Worm (Caenorhabditis elegans) whole organism, young adult: ENCODE results near the gene W03C9.2.

ENCODE experiments used
- B0019.2 ChIP-seq: fragments of 200-800 bp; sonication (Bioruptor generic); conservative IDR thresholded peaks from 2 replicates; pipeline ENCODE4 v1.3.6; 2022; ENCODE audit warnings: missing genetic modification reagents, missing genetic modification characterization, missing compliant biosample characterization
- B0035.1 ChIP-seq: sonication (generic microtip); optimal IDR thresholded peaks from 2 replicates; lab custom pipeline; 2016; ENCODE audit warnings: missing genetic modification characterization, mild to moderate bottlenecking, missing compliant biosample characterization, missing genotype, missing genetic modification reagents
- D2030.7 ChIP-seq: fragments of 200-800 bp; sonication (Bioruptor generic); IDR thresholded peaks from 2 replicates; pipeline ENCODE4 v1.3.6; 2022; ENCODE audit warnings: missing genetic modification reagents, missing genetic modification characterization, missing compliant biosample characterization
- F33H1.4 ChIP-seq: fragments of 200-800 bp; sonication (Bioruptor generic); IDR thresholded peaks from 2 replicates; pipeline ENCODE4 v1.3.6; 2022; ENCODE audit warnings: missing genetic modification reagents, missing genetic modification characterization, missing compliant biosample characterization
- F39B2.1 ChIP-seq: fragments of 200-800 bp; sonication (Bioruptor generic); IDR thresholded peaks from 2 replicates; pipeline ENCODE4 v1.3.6; 2022; ENCODE audit warnings: missing genetic modification reagents, missing genetic modification characterization, missing compliant biosample characterization
- F49E8.2 ChIP-seq: sonication (generic microtip); optimal IDR thresholded peaks from 3 replicates; lab custom pipeline; 2017; ENCODE audit warnings: missing genetic modification characterization, mild to moderate bottlenecking, missing compliant biosample characterization, antibody characterized with exemption, moderate library complexity; ENCODE audit not compliant: insufficient read depth
- F52B5.7 ChIP-seq: sonication (generic microtip); optimal IDR thresholded peaks from 2 replicates; lab custom pipeline; 2016; ENCODE audit warnings: mild to moderate bottlenecking, missing genetic modification characterization, missing compliant biosample characterization
- F57A8.1 ChIP-seq: fragments of 200-800 bp; sonication (Bioruptor generic); optimal IDR thresholded peaks from 2 replicates; lab custom pipeline; 2018; ENCODE audit warnings: mild to moderate bottlenecking, missing genetic modification characterization, moderate library complexity, missing compliant biosample characterization
- Y53F4B.3 ChIP-seq: fragments of 200-800 bp; sonication (Bioruptor generic); IDR thresholded peaks from 2 replicates; pipeline ENCODE4 v1.3.6; 2022; ENCODE audit warnings: missing genetic modification reagents, missing genetic modification characterization, missing compliant biosample characterization
- Y79H2A.3 ChIP-seq: fragments of 200-800 bp; sonication (Bioruptor generic); conservative IDR thresholded peaks from 2 replicates; pipeline ENCODE4 v1.3.6; 2022; ENCODE audit warnings: missing genetic modification reagents, missing genetic modification characterization, missing compliant biosample characterization
- akir-1 ChIP-seq: fragments of 200-800 bp; sonication (Bioruptor generic); optimal IDR thresholded peaks from 2 replicates; lab custom pipeline; 2018; ENCODE audit warnings: mild to moderate bottlenecking, missing genetic modification characterization, moderate library complexity, missing compliant biosample characterization
- ama-1 ChIP-seq, 3 experiments: fragments of 150-350 bp in 1 of 3; sonication (generic microtip) in 2 of 3; optimal IDR thresholded peaks; 2 replicates each; lab custom pipeline; 2014 to 2018; ENCODE audit warnings: missing biosample characterization in 2 of 3, missing genetic modification characterization in 2 of 3, missing genetic modification reagents in 2 of 3
- aptf-2 ChIP-seq: fragments of 200-800 bp; sonication (Bioruptor generic); conservative IDR thresholded peaks from 2 replicates; pipeline ENCODE4 v1.3.6; 2022; ENCODE audit warnings: missing genetic modification reagents, missing genetic modification characterization, missing compliant biosample characterization
- atf-7 ChIP-seq: sonication (generic microtip); optimal IDR thresholded peaks from 2 replicates; lab custom pipeline; 2017; ENCODE audit warnings: mild to moderate bottlenecking, missing genetic modification characterization, missing compliant biosample characterization
- athp-1 ChIP-seq: sonication (generic microtip); optimal IDR thresholded peaks from 2 replicates; lab custom pipeline; 2017; ENCODE audit warnings: mild to moderate bottlenecking, missing genetic modification characterization, missing compliant biosample characterization
- bed-2 ChIP-seq: fragments of 200-800 bp; sonication (Bioruptor generic); IDR thresholded peaks from 2 replicates; pipeline ENCODE4 v1.3.6; 2022; ENCODE audit warnings: missing genetic modification reagents, missing genetic modification characterization, missing compliant biosample characterization
- cebp-2 ChIP-seq: fragments of 200-800 bp; sonication (Bioruptor generic); IDR thresholded peaks from 2 replicates; pipeline ENCODE4 v1.3.6; 2022; ENCODE audit warnings: missing genetic modification characterization, missing compliant biosample characterization
- ceh-100 ChIP-seq: fragments of 200-800 bp; sonication (Bioruptor generic); IDR thresholded peaks from 2 replicates; pipeline ENCODE4 v1.3.6; 2022; ENCODE audit warnings: missing genetic modification reagents, missing genetic modification characterization, missing compliant biosample characterization
- ceh-27 ChIP-seq: fragments of 200-800 bp; sonication (Bioruptor generic); optimal IDR thresholded peaks from 2 replicates; lab custom pipeline; 2018; ENCODE audit warnings: mild to moderate bottlenecking, missing genetic modification characterization, moderate library complexity, missing compliant biosample characterization
- ceh-40 ChIP-seq: fragments of 200-800 bp; sonication (Bioruptor generic); IDR thresholded peaks from 2 replicates; pipeline ENCODE4 v1.3.6; 2022; ENCODE audit warnings: missing genetic modification characterization, missing compliant biosample characterization
- ceh-79 ChIP-seq: sonication (generic microtip); optimal IDR thresholded peaks from 2 replicates; lab custom pipeline; 2017; ENCODE audit warnings: mild to moderate bottlenecking, missing genetic modification characterization, missing compliant biosample characterization
- chd-7 ChIP-seq: sonication (generic microtip); optimal IDR thresholded peaks from 2 replicates; lab custom pipeline; 2016; ENCODE audit warnings: mild to moderate bottlenecking, missing genetic modification characterization, moderate library complexity, missing compliant biosample characterization
- dox-1 ChIP-seq: fragments of 200-800 bp; sonication (Bioruptor generic); IDR thresholded peaks from 2 replicates; pipeline ENCODE4 v1.3.6; 2022; ENCODE audit warnings: missing genetic modification reagents, missing genetic modification characterization, missing compliant biosample characterization
- dpff-1 ChIP-seq: sonication (generic microtip); optimal IDR thresholded peaks from 2 replicates; lab custom pipeline; 2017; ENCODE audit warnings: mild to moderate bottlenecking, missing genetic modification characterization, missing compliant biosample characterization
- dpl-1 ChIP-seq: fragments of 150-350 bp; optimal IDR thresholded peaks from 2 replicates; lab custom pipeline; 2014; ENCODE audit warnings: missing biosample characterization, missing genetic modification reagents, missing genetic modification characterization
- ets-4 ChIP-seq: fragments of 200-800 bp; sonication (Bioruptor generic); optimal IDR thresholded peaks from 2 replicates; lab custom pipeline; 2018; ENCODE audit warnings: mild to moderate bottlenecking, missing genetic modification characterization, missing compliant biosample characterization
- hlh-12 ChIP-seq: sonication (generic microtip); optimal IDR thresholded peaks from 2 replicates; lab custom pipeline; 2016; ENCODE audit warnings: missing genetic modification characterization, missing compliant biosample characterization
- hrde-1 ChIP-seq: sonication (generic microtip); optimal IDR thresholded peaks from 2 replicates; lab custom pipeline; 2016; ENCODE audit warnings: missing genetic modification characterization, mild to moderate bottlenecking, missing compliant biosample characterization, moderate library complexity, missing genotype, missing genetic modification reagents, borderline replicate concordance
- lin-54 ChIP-seq: fragments of 200-800 bp; sonication (Bioruptor generic); optimal IDR thresholded peaks from 2 replicates; lab custom pipeline; 2018; ENCODE audit warnings: mild to moderate bottlenecking, missing genetic modification characterization, missing compliant biosample characterization
- lsl-1 ChIP-seq: fragments of 200-800 bp; sonication (Bioruptor generic); optimal IDR thresholded peaks from 2 replicates; lab custom pipeline; 2018; ENCODE audit warnings: mild to moderate bottlenecking, missing genetic modification characterization, moderate library complexity, missing compliant biosample characterization
- lsy-27 ChIP-seq: sonication (generic microtip); optimal IDR thresholded peaks from 2 replicates; lab custom pipeline; 2017; ENCODE audit warnings: missing genetic modification characterization, mild to moderate bottlenecking, missing compliant biosample characterization, antibody characterized with exemption, missing genotype, borderline replicate concordance; ENCODE audit not compliant: insufficient read depth
- madf-3 ChIP-seq: fragments of 200-800 bp; sonication (Bioruptor generic); IDR thresholded peaks from 2 replicates; pipeline ENCODE4 v1.3.6; 2022; ENCODE audit warnings: missing genetic modification reagents, missing genetic modification characterization, missing compliant biosample characterization
- mcd-1 ChIP-seq: fragments of 200-800 bp; sonication (Bioruptor generic); IDR thresholded peaks from 2 replicates; pipeline ENCODE4 v1.3.6; 2022; ENCODE audit warnings: missing genetic modification reagents, missing genetic modification characterization, missing compliant biosample characterization
- nfya-1 ChIP-seq: sonication (generic microtip); optimal IDR thresholded peaks from 2 replicates; lab custom pipeline; 2017; ENCODE audit warnings: antibody characterized with exemption, missing compliant biosample characterization, missing genetic modification characterization, borderline replicate concordance; ENCODE audit not compliant: insufficient read depth
- nhr-120 ChIP-seq: fragments of 200-800 bp; sonication (Bioruptor generic); IDR thresholded peaks from 2 replicates; pipeline ENCODE4 v1.3.6; 2022; ENCODE audit warnings: missing genetic modification characterization, missing compliant biosample characterization
- nhr-80 ChIP-seq: sonication (generic microtip); optimal IDR thresholded peaks from 2 replicates; lab custom pipeline; 2016; ENCODE audit warnings: missing genetic modification characterization, missing compliant biosample characterization
- rcor-1 ChIP-seq: fragments of 200-800 bp; sonication (Bioruptor generic); IDR thresholded peaks from 2 replicates; pipeline ENCODE4 v1.3.6; 2022; ENCODE audit warnings: missing genetic modification reagents, missing genetic modification characterization, missing compliant biosample characterization
- snpc-1.3 ChIP-seq: sonication (generic microtip); optimal IDR thresholded peaks from 2 replicates; lab custom pipeline; 2017; ENCODE audit warnings: missing genetic modification characterization, mild to moderate bottlenecking, missing compliant biosample characterization, antibody characterized with exemption, moderate library complexity, missing genotype, missing genetic modification reagents; ENCODE audit not compliant: insufficient read depth
- unc-130 ChIP-seq: sonication (generic microtip); optimal IDR thresholded peaks from 2 replicates; lab custom pipeline; 2016; ENCODE audit warnings: missing genetic modification reagents, missing genetic modification characterization, missing compliant biosample characterization
- unc-62 ChIP-seq: fragments of 150-350 bp; optimal IDR thresholded peaks from 2 replicates; lab custom pipeline; 2014; ENCODE audit warnings: missing biosample characterization, missing genetic modification reagents, missing genetic modification characterization
- xnd-1 ChIP-seq: sonication (generic microtip); optimal IDR thresholded peaks from 2 replicates; lab custom pipeline; 2016; ENCODE audit warnings: missing genotype, missing genetic modification reagents, missing genetic modification characterization, missing compliant biosample characterization
- zim-3 ChIP-seq: sonication (generic microtip); optimal IDR thresholded peaks from 2 replicates; lab custom pipeline; 2017; ENCODE audit warnings: mild to moderate bottlenecking, missing genetic modification characterization, moderate library complexity, missing compliant biosample characterization
- ztf-18 ChIP-seq: sonication (generic microtip); optimal IDR thresholded peaks from 2 replicates; lab custom pipeline; 2016; ENCODE audit warnings: missing genotype, mild to moderate bottlenecking, missing genetic modification characterization, missing compliant biosample characterization
- ztf-25 ChIP-seq: fragments of 200-800 bp; sonication (Bioruptor generic); IDR thresholded peaks from 2 replicates; pipeline ENCODE4 v1.3.6; 2022; ENCODE audit warnings: missing genetic modification reagents, missing genetic modification characterization, missing compliant biosample characterization
- ztf-28 ChIP-seq: fragments of 200-800 bp; sonication (Bioruptor generic); IDR thresholded peaks from 2 replicates; pipeline ENCODE4 v1.3.6; 2022; ENCODE audit warnings: missing genetic modification reagents, missing genetic modification characterization, missing compliant biosample characterization
- ztf-6 ChIP-seq: fragments of 200-800 bp; sonication (Bioruptor generic); IDR thresholded peaks from 2 replicates; pipeline ENCODE4 v1.3.6; 2022; ENCODE audit warnings: missing genetic modification reagents, missing genetic modification characterization, missing compliant biosample characterization

Gene W03C9.2

DNA sequence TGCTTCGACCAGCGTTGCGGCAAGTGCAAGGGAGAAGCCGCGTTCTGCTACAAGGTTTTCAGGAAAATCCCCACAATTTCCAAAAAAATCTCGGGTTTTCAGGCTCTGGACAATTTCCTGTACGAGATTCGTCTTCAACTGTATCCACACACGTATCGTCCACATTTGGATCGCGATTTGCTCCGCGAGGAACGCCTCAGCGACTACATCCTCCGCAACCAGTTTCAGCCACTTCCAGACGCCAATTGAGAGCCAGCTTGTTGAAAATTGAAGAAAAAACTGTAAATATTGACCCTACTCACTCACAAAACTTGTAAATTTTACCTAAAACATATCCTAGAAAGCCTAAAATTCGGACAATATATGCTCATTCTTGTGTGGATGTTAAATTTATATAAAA lies 2.7 kb downstream of the W03C9.2 start (continued):
- TF ChIP-seq ama-1 (optimal IDR thresholded peaks at IDR 0.05; lab: Kevin White, UChicago) (peak; percentile 30), ama-1 (GFP tag; optimal IDR thresholded peaks at IDR 0.05; lab: Kevin White, UChicago) (no peak), F33H1.4 (GFP tag; lab: Robert Waterston, UW) (0 out of 2 replicates have a peak, but pooled peaks have one; percentile 9), madf-3 (GFP tag; lab: Robert Waterston, UW) (0 out of 2 replicates have a peak, but pooled peaks have one; percentile 15)

ce11 chrII:11966602-11967001 lies 4.4 kb downstream of the W03C9.2 start, which contains the start of gene rab-7:
Gene rab-7, minus strand, starts transcription at chrII:11966931.
- TF ChIP-seq lsl-1 (GFP tag; lab: Kevin White, UChicago), result no peak
- TF ChIP-seq nhr-80 (tag; lab: Kevin White, UChicago), result no peak
- TF ChIP-seq bed-2, result no peak
- TF ChIP-seq akir-1 (GFP tag; lab: Kevin White, UChicago), result no peak
- TF ChIP-seq F33H1.4 (GFP tag; lab: Robert Waterston, UW), result 0 out of 2 replicates have a peak, but pooled peaks have one; percentile 15
- no peak for TF ChIP-seq unc-130 (GFP tag; lab: Kevin White, UChicago)
- TF ChIP-seq ceh-100 (GFP tag; lab: Robert Waterston, UW), result no peak
- TF ChIP-seq ama-1 (optimal IDR thresholded peaks at IDR 0.05; lab: Kevin White, UChicago), result peak; percentile 66
- TF ChIP-seq ama-1 (GFP tag; optimal IDR thresholded peaks at IDR 0.05; lab: Kevin White, UChicago), result no peak
- TF ChIP-seq ceh-27, result no peak
- no peak for TF ChIP-seq rcor-1 (GFP tag; lab: Robert Waterston, UW)
- TF ChIP-seq dpl-1, result no peak
- TF ChIP-seq B0019.2 (GFP tag; lab: Robert Waterston, UW), result no peak
- TF ChIP-seq lsy-27 (tag; lab: Kevin White, UChicago), result no peak
- TF ChIP-seq ets-4, result no peak
- no peak for TF ChIP-seq B0035.1
- TF ChIP-seq ceh-40 (GFP tag; lab: Robert Waterston, UW), result no peak
- no peak for TF ChIP-seq ztf-18
- TF ChIP-seq dpff-1 (tag; lab: Kevin White, UChicago), result peak; percentile 55
- TF ChIP-seq D2030.7 (GFP tag; lab: Robert Waterston, UW), result 0 out of 2 replicates have a peak, but pooled peaks have one; percentile 36
- no peak for TF ChIP-seq ceh-79 (tag; lab: Kevin White, UChicago)
- no peak for TF ChIP-seq athp-1 (tag; lab: Kevin White, UChicago)
- no peak for TF ChIP-seq Y79H2A.3 (GFP tag; lab: Robert Waterston, UW)
- peak; percentile 15 for TF ChIP-seq F49E8.2 (tag; lab: Kevin White, UChicago)
- TF ChIP-seq hrde-1 (tag; lab: Kevin White, UChicago), result no peak
- no peak for TF ChIP-seq Y53F4B.3 (GFP tag; lab: Robert Waterston, UW)
- peak; percentile 63 for TF ChIP-seq atf-7 (tag; lab: Kevin White, UChicago)
- TF ChIP-seq F39B2.1 (GFP tag; lab: Robert Waterston, UW), result 0 out of 2 replicates have a peak, but pooled peaks have one; percentile 19
- no peak for TF ChIP-seq nhr-120 (GFP tag; lab: Robert Waterston, UW)
- no peak for TF ChIP-seq hlh-12 (tag; lab: Kevin White, UChicago)
- no peak; the same call in 1 of the 2 replicates for TF ChIP-seq mcd-1 (GFP tag; lab: Robert Waterston, UW)
- TF ChIP-seq unc-62 (GFP tag; lab: Kevin White, UChicago), result no peak
- no peak for TF ChIP-seq ztf-28 (GFP tag; lab: Robert Waterston, UW)
- TF ChIP-seq aptf-2, result no peak
- TF ChIP-seq F57A8.1 (GFP tag; lab: Kevin White, UChicago), result no peak
- TF ChIP-seq chd-7 (tag; lab: Kevin White, UChicago), result no peak
- no peak for TF ChIP-seq cebp-2 (GFP tag; lab: Robert Waterston, UW)
- no peak for TF ChIP-seq ztf-6 (GFP tag; lab: Robert Waterston, UW)
- TF ChIP-seq nfya-1, result no peak
- TF ChIP-seq dox-1 (GFP tag; lab: Robert Waterston, UW), result no peak
- no peak for TF ChIP-seq ztf-25
- TF ChIP-seq F52B5.7 (tag; lab: Kevin White, UChicago), result no peak
- TF ChIP-seq lin-54, result peak; percentile 19
- no peak for TF ChIP-seq snpc-1.3 (tag; lab: Kevin White, UChicago)
- TF ChIP-seq zim-3, result no peak
- TF ChIP-seq xnd-1 (tag; lab: Kevin White, UChicago), result no peak
